Fruit fly (Drosophila melanogaster) whole organism, wandering third instar larva: ENCODE data around the gene ftz-f1.

Experiments used
- Abd-B ChIP-seq: fragments of >200 bp; optimal IDR thresholded peaks from 2 replicates; lab custom pipeline; 2017; ENCODE audit warnings: missing biosample characterization, missing genetic modification characterization
- CG32264 ChIP-seq: fragments of 200-800 bp; sonication (Bioruptor generic); optimal IDR thresholded peaks from 2 replicates; lab custom pipeline; 2016; ENCODE audit warnings: missing biosample characterization, missing genetic modification characterization
- CG9705 ChIP-seq: fragments of 200-800 bp; sonication (Bioruptor generic); optimal IDR thresholded peaks from 2 replicates; lab custom pipeline; 2018; ENCODE audit warnings: missing biosample characterization, mild to moderate bottlenecking, missing genetic modification characterization
- CrebA ChIP-seq: fragments of 200-800 bp; sonication (Bioruptor generic); optimal IDR thresholded peaks from 2 replicates; lab custom pipeline; 2016; ENCODE audit warnings: missing biosample characterization, mild to moderate bottlenecking, missing genetic modification characterization, borderline replicate concordance
- Dfd ChIP-seq: fragments of >200 bp; optimal IDR thresholded peaks from 2 replicates; lab custom pipeline; 2017; ENCODE audit warnings: missing biosample characterization, missing genetic modification characterization
- Dif ChIP-seq: fragments of 200-275, 200-300 bp; sonication (Bioruptor generic); optimal IDR thresholded peaks from 2 replicates; lab custom pipeline; 2018; ENCODE audit warnings: missing biosample characterization, missing genetic modification characterization; ENCODE audit not compliant: partially characterized antibody
- GATAd ChIP-seq: sonication (Bioruptor generic); optimal IDR thresholded peaks from 2 replicates; lab custom pipeline; 2016; ENCODE audit warnings: missing biosample characterization, missing genetic modification characterization
- HLH106 ChIP-seq: fragments of 200-800 bp; optimal IDR thresholded peaks from 3 replicates; lab custom pipeline; 2019; ENCODE audit warnings: missing biosample characterization, mild to moderate bottlenecking, missing genetic modification characterization, moderate library complexity
- Hnf4 ChIP-seq: fragments of 200-800 bp; sonication (Bioruptor generic); optimal IDR thresholded peaks from 2 replicates; lab custom pipeline; 2016; ENCODE audit warnings: missing biosample characterization, mild to moderate bottlenecking, missing genetic modification characterization
- Hr78 ChIP-seq: fragments of >200 bp; optimal IDR thresholded peaks from 2 replicates; lab custom pipeline; 2017; ENCODE audit warnings: missing biosample characterization, missing genetic modification characterization
- Hr83 ChIP-seq: fragments of 200-300 bp; sonication (Bioruptor generic); optimal IDR thresholded peaks from 2 replicates; lab custom pipeline; 2016; ENCODE audit warnings: missing biosample characterization, mild to moderate bottlenecking, missing genetic modification characterization, moderate library complexity; ENCODE audit not compliant: poor library complexity, severe bottlenecking
- Jra ChIP-seq: sonication (Bioruptor generic); optimal IDR thresholded peaks from 2 replicates; lab custom pipeline; 2016; ENCODE audit warnings: missing biosample characterization, missing genetic modification characterization
- Mio ChIP-seq: sonication (Bioruptor generic); optimal IDR thresholded peaks from 2 replicates; lab custom pipeline; 2016; ENCODE audit warnings: missing biosample characterization, missing genetic modification characterization
- Myc ChIP-seq: fragments of >200 bp; optimal IDR thresholded peaks from 2 replicates; lab custom pipeline; 2017
- N ChIP-seq: fragments of >200 bp; optimal IDR thresholded peaks from 2 replicates; lab custom pipeline; 2018; ENCODE audit warnings: missing biosample characterization, missing external identifiers, missing genetic modification characterization
- OdsH ChIP-seq: fragments of 200-800 bp; sonication (Bioruptor generic); optimal IDR thresholded peaks from 2 replicates; lab custom pipeline; 2016; ENCODE audit warnings: missing biosample characterization, mild to moderate bottlenecking, missing genetic modification characterization
- Rel ChIP-seq, 2 experiments: fragments of 200-800 bp; sonication (Bioruptor generic) in 1 of 2; optimal IDR thresholded peaks; 2 replicates in 1 of 2; 3 replicates in 1 of 2; lab custom pipeline; 2016 to 2019; ENCODE audit warnings: mild to moderate bottlenecking in 2 of 2, missing biosample characterization in 2 of 2, missing genetic modification characterization in 2 of 2, moderate library complexity in 1 of 2
- Sp1 ChIP-seq: fragments of 200-800 bp; sonication (Bioruptor generic); optimal IDR thresholded peaks from 3 replicates; lab custom pipeline; 2019; ENCODE audit warnings: missing biosample characterization, mild to moderate bottlenecking, missing genetic modification characterization, moderate library complexity
- Vsx2 ChIP-seq: fragments of 200-300, 225-300 bp; sonication (Bioruptor generic); optimal IDR thresholded peaks from 2 replicates; lab custom pipeline; 2018; ENCODE audit warnings: missing biosample characterization, missing genetic modification characterization; ENCODE audit not compliant: partially characterized antibody
- br ChIP-seq: fragments of 200-800 bp; sonication (Bioruptor generic); optimal IDR thresholded peaks from 2 replicates; lab custom pipeline; 2016; ENCODE audit warnings: missing biosample characterization, missing genetic modification characterization
- brk ChIP-seq: fragments of 200-800 bp; sonication (Bioruptor generic); optimal IDR thresholded peaks from 2 replicates; lab custom pipeline; 2016; ENCODE audit warnings: missing biosample characterization, mild to moderate bottlenecking, missing genetic modification characterization
- dl ChIP-seq, 2 experiments: fragments of 175-275, 200-275 bp in 1 of 2; fragments of 200-275 bp in 1 of 2; sonication (Bioruptor generic); optimal IDR thresholded peaks; lab custom pipeline; 2018; ENCODE audit warnings: mild to moderate bottlenecking in 2 of 2, missing biosample characterization in 2 of 2, missing genetic modification characterization in 2 of 2, moderate library complexity in 2 of 2; ENCODE audit not compliant: partially characterized antibody in 2 of 2, insufficient read depth in 1 of 2
- dmrt93B ChIP-seq: fragments of 200-800 bp; sonication (Bioruptor generic); optimal IDR thresholded peaks from 2 replicates; lab custom pipeline; 2018; ENCODE audit warnings: missing biosample characterization, mild to moderate bottlenecking, missing genetic modification characterization
- dsf ChIP-seq: sonication (Bioruptor generic); optimal IDR thresholded peaks from 2 replicates; lab custom pipeline; 2016; ENCODE audit warnings: missing biosample characterization, missing genetic modification characterization, borderline replicate concordance
- ey ChIP-seq: fragments of 200-800 bp; sonication (Bioruptor generic); optimal IDR thresholded peaks from 2 replicates; lab custom pipeline; 2016; ENCODE audit warnings: missing biosample characterization, missing genetic modification characterization
- foxo ChIP-seq, 2 experiments: fragments of 200-800 bp; sonication (Bioruptor generic); optimal IDR thresholded peaks; 2 replicates in 1 of 2; 3 replicates in 1 of 2; lab custom pipeline; 2016 to 2017; ENCODE audit warnings: missing biosample characterization in 2 of 2, missing genetic modification characterization in 2 of 2
- fru ChIP-seq: fragments of 200-800 bp; sonication (Bioruptor generic); optimal IDR thresholded peaks from 3 replicates; lab custom pipeline; 2016; ENCODE audit warnings: missing biosample characterization, mild to moderate bottlenecking, missing genetic modification characterization
- h ChIP-seq: fragments of 200-800 bp; sonication (Bioruptor generic); optimal IDR thresholded peaks from 3 replicates; lab custom pipeline; 2016; ENCODE audit warnings: missing biosample characterization, mild to moderate bottlenecking, missing genetic modification characterization
- jim ChIP-seq: fragments of 175-275, 200-325 bp; sonication (Bioruptor generic); optimal IDR thresholded peaks from 2 replicates; lab custom pipeline; 2016; ENCODE audit warnings: missing biosample characterization, mild to moderate bottlenecking, missing genetic modification characterization
- lola ChIP-seq: fragments of >200 bp; optimal IDR thresholded peaks from 2 replicates; lab custom pipeline; 2017; ENCODE audit warnings: missing biosample characterization, missing genetic modification characterization
- pan ChIP-seq: fragments of >200 bp; optimal IDR thresholded peaks from 2 replicates; lab custom pipeline; 2017
- psq ChIP-seq: fragments of 200-800 bp; sonication (Bioruptor generic); optimal IDR thresholded peaks from 3 replicates; lab custom pipeline; 2017; ENCODE audit warnings: missing biosample characterization, mild to moderate bottlenecking, missing genetic modification characterization, moderate library complexity
- rgr ChIP-seq: fragments of 200-800 bp; sonication (Bioruptor generic); optimal IDR thresholded peaks from 3 replicates; lab custom pipeline; 2016; ENCODE audit warnings: missing biosample characterization, mild to moderate bottlenecking, missing genetic modification characterization
- sage ChIP-seq: fragments of 200-800 bp; sonication (Bioruptor generic); optimal IDR thresholded peaks from 2 replicates; lab custom pipeline; 2016; ENCODE audit warnings: missing biosample characterization, mild to moderate bottlenecking, missing genetic modification characterization
- sv ChIP-seq: fragments of 200-800 bp; sonication (Bioruptor generic); optimal IDR thresholded peaks from 3 replicates; lab custom pipeline; 2016; ENCODE audit warnings: missing biosample characterization, missing genetic modification characterization
- tai ChIP-seq: sonication (Bioruptor generic); optimal IDR thresholded peaks from 2 replicates; lab custom pipeline; 2016; ENCODE audit warnings: missing biosample characterization, missing genetic modification characterization
- usp ChIP-seq: fragments of >200 bp; optimal IDR thresholded peaks from 2 replicates; lab custom pipeline; 2017; ENCODE audit warnings: missing biosample characterization, missing genetic modification characterization
- woc ChIP-seq: sonication (Bioruptor generic); optimal IDR thresholded peaks from 2 replicates; lab custom pipeline; 2016; ENCODE audit warnings: missing biosample characterization, mild to moderate bottlenecking, missing genetic modification characterization

ftz-f1 gene

dm6 chr3L:18769782-18770181 lies 31.3 kb downstream of the ftz-f1 start:
- no peak for TF ChIP-seq br
- TF ChIP-seq dmrt93B (GFP tag; lab: Kevin White, UChicago) = no peak
- no peak for TF ChIP-seq sv (GFP tag; lab: Kevin White, UChicago)
- no peak for TF ChIP-seq CG32264 (GFP tag; lab: Kevin White, UChicago)
- TF ChIP-seq Myc (lab: Kevin White, UChicago) = no peak
- no peak for TF ChIP-seq woc
- no peak for TF ChIP-seq h (GFP tag; lab: Kevin White, UChicago)
- no peak for TF ChIP-seq brk (GFP tag; lab: Kevin White, UChicago)
- TF ChIP-seq Hr83 (GFP tag; lab: Kevin White, UChicago) = no peak
- no peak for TF ChIP-seq dsf (GFP tag; lab: Kevin White, UChicago)
- TF ChIP-seq usp (GFP tag; lab: Kevin White, UChicago) = no peak
- TF ChIP-seq Rel (GFP tag; optimal IDR thresholded peaks at IDR 0.05; lab: Kevin White, UChicago) = no peak
- TF ChIP-seq Rel (tag; optimal IDR thresholded peaks at IDR 0.05; lab: Kevin White, UChicago) = no peak
- TF ChIP-seq dl (GFP tag; optimal IDR thresholded peaks at IDR 0.05; lab: Kevin White, UChicago; ENCODE audit: insufficient read depth in 1 of 2, partially characterized antibody in 2 of 2) = no peak
- TF ChIP-seq CG9705 (GFP tag; lab: Kevin White, UChicago) = no peak
- no peak for TF ChIP-seq Jra
- no peak for TF ChIP-seq Hr78 (GFP tag; lab: Kevin White, UChicago)
- TF ChIP-seq, all 38 proteins: peak for 0

- TF ChIP-seq GATAd (GFP tag; lab: Kevin White, UChicago) = no peak
- no peak for TF ChIP-seq Hnf4 (GFP tag; lab: Kevin White, UChicago)
- TF ChIP-seq Abd-B = no peak
- TF ChIP-seq sv (GFP tag; lab: Kevin White, UChicago) = peak; percentile 55
- no peak for TF ChIP-seq woc
- TF ChIP-seq Mio (GFP tag; lab: Kevin White, UChicago) = no peak
- no peak for TF ChIP-seq Vsx2 (GFP tag; lab: Kevin White, UChicago)
- no peak for TF ChIP-seq Dfd (GFP tag; lab: Kevin White, UChicago)
- TF ChIP-seq CrebA (GFP tag; lab: Kevin White, UChicago) = no peak
- no peak for TF ChIP-seq Hr78 (GFP tag; lab: Kevin White, UChicago)
- peak; percentile 7 for TF ChIP-seq psq (GFP tag; lab: Kevin White, UChicago)
- peak; percentile 49 for TF ChIP-seq Dif (GFP tag; lab: Kevin White, UChicago)
- TF ChIP-seq Hr83 (GFP tag; lab: Kevin White, UChicago) = no peak
- no peak for TF ChIP-seq OdsH
- TF ChIP-seq dl (GFP tag; optimal IDR thresholded peaks at IDR 0.05; lab: Kevin White, UChicago; ENCODE audit: insufficient read depth in 1 of 2, partially characterized antibody in 2 of 2) = no peak
- no peak for TF ChIP-seq N (GFP tag; lab: Kevin White, UChicago)
- no peak for TF ChIP-seq brk (GFP tag; lab: Kevin White, UChicago)
- peak; percentile 22 for TF ChIP-seq rgr (GFP tag; lab: Kevin White, UChicago)
- peak; percentile 50 for TF ChIP-seq fru (GFP tag; lab: Kevin White, UChicago)
- TF ChIP-seq lola = no peak
- TF ChIP-seq sage = no peak
- TF ChIP-seq dsf (GFP tag; lab: Kevin White, UChicago) = no peak
- no peak for TF ChIP-seq pan (lab: Kevin White, UChicago)
- TF ChIP-seq br = peak; percentile 37
- no peak for TF ChIP-seq tai (GFP tag; lab: Kevin White, UChicago)
- no peak for TF ChIP-seq jim (GFP tag; lab: Kevin White, UChicago)
- TF ChIP-seq CG9705 (GFP tag; lab: Kevin White, UChicago) = no peak
- TF ChIP-seq foxo (GFP tag; optimal IDR thresholded peaks at IDR 0.05; lab: Kevin White, UChicago) = peak in 1 of 2 experiments; percentile 43
- TF ChIP-seq ey = peak; percentile 48
- TF ChIP-seq Sp1 (GFP tag; lab: Kevin White, UChicago) = peak; percentile 38
- TF ChIP-seq dmrt93B (GFP tag; lab: Kevin White, UChicago) = peak; percentile 19
- TF ChIP-seq HLH106 (tag; lab: Kevin White, UChicago) = peak; percentile 24
- TF ChIP-seq Jra = no peak
- TF ChIP-seq Myc (lab: Kevin White, UChicago) = no peak
- TF ChIP-seq h (GFP tag; lab: Kevin White, UChicago) = peak; percentile 40
- TF ChIP-seq usp (GFP tag; lab: Kevin White, UChicago) = no peak
- no peak for TF ChIP-seq CG32264 (GFP tag; lab: Kevin White, UChicago)
- TF ChIP-seq Rel (GFP tag; optimal IDR thresholded peaks at IDR 0.05; lab: Kevin White, UChicago) = no peak
- no peak for TF ChIP-seq Rel (tag; optimal IDR thresholded peaks at IDR 0.05; lab: Kevin White, UChicago)
These were observed 32.1 kb downstream of the ftz-f1 start for dm6 chr3L:18768788-18769707.
